Fruit fly (Drosophila melanogaster): ENCODE measurements around the gene Tdh.

Gene Tdh

DNA sequence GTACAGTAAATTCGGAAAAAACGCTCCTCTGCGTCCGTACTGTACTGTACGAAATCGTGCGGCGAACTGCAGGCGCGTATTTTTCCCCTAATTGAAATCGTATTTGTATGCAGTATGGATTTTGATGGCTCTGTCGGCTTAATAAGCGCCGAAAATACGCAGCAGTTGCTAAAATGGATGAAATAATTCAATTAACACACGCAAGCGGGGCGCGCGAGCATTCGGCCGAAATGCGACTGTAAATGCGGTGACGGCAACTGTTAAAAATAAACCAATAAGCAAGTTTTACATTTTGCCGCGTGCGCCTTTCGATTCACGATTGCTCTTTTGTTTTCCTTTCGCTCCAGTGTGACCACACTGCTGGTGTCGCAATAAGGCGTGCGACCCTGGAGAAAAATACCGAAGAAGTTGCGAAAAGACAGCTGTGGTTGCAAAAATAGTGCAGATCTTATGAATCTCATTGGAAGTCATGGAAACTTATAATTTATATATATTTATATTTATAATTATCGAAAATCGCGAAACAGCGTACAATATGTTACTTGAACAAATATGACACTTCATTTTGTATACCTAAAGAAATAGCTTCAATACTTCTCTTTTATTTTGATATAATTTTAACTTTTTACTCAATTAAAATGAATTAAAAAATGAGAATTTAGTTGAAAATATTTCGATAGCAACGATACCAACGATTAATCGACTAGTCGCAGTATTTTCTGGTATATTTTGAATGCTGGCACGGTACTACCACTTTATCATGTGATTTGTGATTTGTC lies 6.5 kb downstream of the Tdh start, which contains the start of the genes CG32428 and CG5969 (continued):
- TF ChIP-seq Hr78 (GFP tag; optimal IDR thresholded peaks at IDR 0.05) (no peak), Myb (GFP tag; optimal IDR thresholded peaks at IDR 0.05) (no peak), CG3847 (GFP tag; IDR thresholded peaks at IDR 0.05) (peak; percentile 71), CG13424 (tag; optimal IDR thresholded peaks at IDR 0.05) (peak; percentile 70), hth (optimal IDR thresholded peaks at IDR 0.05) (no peak), ro (GFP tag; IDR thresholded peaks at IDR 0.05) (no peak), MTF-1 (GFP tag; optimal IDR thresholded peaks at IDR 0.05; ENCODE audit: borderline replicate concordance) (no peak), CG34422 (GFP tag; IDR thresholded peaks at IDR 0.05) (no peak), emc (GFP tag; optimal IDR thresholded peaks at IDR 0.05) (no peak), CrebB (tag; optimal IDR thresholded peaks at IDR 0.05) (peak; percentile 13), Side (GFP tag; optimal IDR thresholded peaks at IDR 0.05) (peak; percentile 6), HmgD (GFP tag; optimal IDR thresholded peaks at IDR 0.05) (no peak), hb (GFP tag; IDR thresholded peaks at IDR 0.05; ENCODE audit: partially characterized antibody) (no peak), CG10366 (GFP tag; IDR thresholded peaks at IDR 0.05) (peak; percentile 61), toy (GFP tag; IDR thresholded peaks at IDR 0.05) (no peak), yki (optimal IDR thresholded peaks at IDR 0.05) (no peak), p53 (GFP tag; optimal IDR thresholded peaks at IDR 0.05) (no peak), Atf6 (GFP tag; IDR thresholded peaks at IDR 0.05) (peak; percentile 9; the same call in 1 of the 2 replicates), so (GFP tag; IDR thresholded peaks at IDR 0.05) (no peak), fd96Cb (tag; optimal IDR thresholded peaks at IDR 0.05) (peak; percentile 51), zfh2 (GFP tag; optimal IDR thresholded peaks at IDR 0.05) (peak; percentile 16), pros (GFP tag; optimal IDR thresholded peaks at IDR 0.05) (no peak), Xrp1 (GFP tag; IDR thresholded peaks at IDR 0.05) (peak; percentile 44; the same call in 1 of the 2 replicates), disco-r (GFP tag; optimal IDR thresholded peaks at IDR 0.05) (no peak), CoRest (tag; optimal IDR thresholded peaks at IDR 0.05) (peak; percentile 79), kay (GFP tag; optimal IDR thresholded peaks at IDR 0.05) (peak; percentile 1), Gsc (GFP tag; IDR thresholded peaks at IDR 0.05) (no peak), Trl (optimal IDR thresholded peaks at IDR 0.05) (no peak), Trl (GFP tag; optimal IDR thresholded peaks at IDR 0.05) (no peak), caup (GFP tag; optimal IDR thresholded peaks at IDR 0.05; ENCODE audit: severe bottlenecking) (peak; percentile 65), CG14667 (GFP tag; IDR thresholded peaks at IDR 0.05) (peak; percentile 54), grn (GFP tag; optimal IDR thresholded peaks at IDR 0.05) (no peak), vnd (GFP tag; IDR thresholded peaks at IDR 0.05; ENCODE audit: partially characterized antibody) (no peak), CG43689 (GFP tag; IDR thresholded peaks at IDR 0.05) (no peak), CG6689 (GFP tag; IDR thresholded peaks at IDR 0.05) (no peak; the same call in 1 of the 2 replicates), Lpt (GFP tag; optimal IDR thresholded peaks at IDR 0.05) (no peak), CG2129 (GFP tag; IDR thresholded peaks at IDR 0.05; ENCODE audit: partially characterized antibody) (no peak), CG31388 (GFP tag; optimal IDR thresholded peaks at IDR 0.05) (no peak), CG6254 (GFP tag; optimal IDR thresholded peaks at IDR 0.05) (peak; percentile 8), CG9727 (GFP tag; optimal IDR thresholded peaks at IDR 0.05) (peak; percentile 70), Optix (GFP tag; IDR thresholded peaks at IDR 0.05) (no peak), CG18476 (GFP tag; optimal IDR thresholded peaks at IDR 0.05) (no peak), CG15479 (GFP tag; optimal IDR thresholded peaks at IDR 0.05) (peak; percentile 81), CG15696 (tag; optimal IDR thresholded peaks at IDR 0.05) (no peak), onecut (GFP tag; IDR thresholded peaks at IDR 0.05) (peak; percentile 22; the same call in 1 of the 2 replicates), insv (GFP tag; optimal IDR thresholded peaks at IDR 0.05) (peak in 1 of 2 experiments; percentile 70), CG2678 (tag; optimal IDR thresholded peaks at IDR 0.05) (peak; percentile 80), mam (GFP tag; optimal IDR thresholded peaks at IDR 0.05) (peak; percentile 43), fd64A (GFP tag; optimal IDR thresholded peaks at IDR 0.05) (no peak), Dad (GFP tag; optimal IDR thresholded peaks at IDR 0.05) (no peak), fu2 (GFP tag; optimal IDR thresholded peaks at IDR 0.05) (no peak)
